Worm (Caenorhabditis elegans): ENCODE data around the gene rnh-1.0.
A peak's percentile ranks its signal among the peaks of the same experiment; 100 is the strongest.

Gene rnh-1.0

ce11 chrII:5027952-5028351 lies 32.8 kb downstream of the rnh-1.0 start:
- TF ChIP-seq unc-62 (GFP tag; optimal IDR thresholded peaks at IDR 0.05 in 1 of 2) (peak in 1 of 2 experiments; percentile 99), unc-62 (tag; optimal IDR thresholded peaks at IDR 0.05) (no peak), dve-1 (tag; optimal IDR thresholded peaks at IDR 0.05; ENCODE audit: insufficient read depth) (no peak)

DNA sequence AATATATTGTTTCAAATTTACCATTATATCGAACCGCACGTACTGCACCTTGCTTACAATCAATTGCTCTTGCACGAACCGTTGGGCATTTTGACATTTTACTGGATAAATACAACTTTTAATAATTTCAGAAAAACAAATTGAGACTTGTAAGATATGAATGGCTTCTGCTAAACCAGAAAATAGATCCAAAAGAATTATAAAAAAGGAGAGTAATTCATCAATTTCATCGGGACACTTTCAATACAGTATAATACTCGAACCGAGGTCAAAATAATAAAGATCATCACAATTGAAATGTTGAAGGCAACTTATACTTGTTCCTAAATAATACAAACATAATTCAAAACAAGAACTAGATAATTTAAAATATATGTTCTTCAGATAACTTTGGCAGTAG lies 36.5 kb downstream of the rnh-1.0 start, which contains the start of gene wdr-83:
TSS of gene wdr-83 (minus strand) at position 101 of the 400 bp plus-strand sequence.
- TF ChIP-seq unc-39 (tag; optimal IDR thresholded peaks at IDR 0.05), result no peak
- TF ChIP-seq php-3 (GFP tag; IDR thresholded peaks at IDR 0.05), result no peak

- TF ChIP-seq skn-1 (tag; optimal IDR thresholded peaks at IDR 0.05) (no peak), egl-43 (GFP tag; IDR thresholded peaks at IDR 0.05) (peak; percentile 94), daf-19 (GFP tag; conservative IDR thresholded peaks at IDR 0.05) (peak; percentile 75; the same call in 1 of the 2 replicates), ceh-28 (tag; optimal IDR thresholded peaks at IDR 0.05) (no peak), set-16 (GFP tag; IDR thresholded peaks at IDR 0.05) (peak; percentile 48; the same call in 1 of the 2 replicates), D1046.2 (GFP tag; IDR thresholded peaks at IDR 0.05) (peak; percentile 78), ces-1 (GFP tag; optimal IDR thresholded peaks at IDR 0.05) (no peak), tra-1 (GFP tag; IDR thresholded peaks at IDR 0.05) (peak; percentile 82), unc-130 (GFP tag; optimal IDR thresholded peaks at IDR 0.05) (peak; percentile 72), lin-29 (GFP tag; IDR thresholded peaks at IDR 0.05) (no peak), mxl-3 (GFP tag; optimal IDR thresholded peaks at IDR 0.05) (peak; percentile 59), spr-3 (GFP tag; optimal IDR thresholded peaks at IDR 0.05) (peak; percentile 31), rbr-2 (tag; optimal IDR thresholded peaks at IDR 0.05) (peak; percentile 46), Y105C5A.15 (GFP tag; IDR thresholded peaks at IDR 0.05) (peak; percentile 86; the same call in 1 of the 2 replicates), zfp-3 (GFP tag; conservative IDR thresholded peaks at IDR 0.05) (peak; percentile 79; the same call in 1 of the 2 replicates), fkh-10 (GFP tag; optimal IDR thresholded peaks at IDR 0.05) (no peak), unc-62 (GFP tag; optimal IDR thresholded peaks at IDR 0.05 in 1 of 2) (peak in 1 of 2 experiments; percentile 80), unc-62 (tag; optimal IDR thresholded peaks at IDR 0.05) (no peak), nhr-42 (GFP tag; IDR thresholded peaks at IDR 0.05) (peak; percentile 87), lin-13 (GFP tag; optimal IDR thresholded peaks at IDR 0.05) (peak; percentile 60), Y48G9A.11 (GFP tag; IDR thresholded peaks at IDR 0.05) (peak; percentile 76), nhr-237 (tag; optimal IDR thresholded peaks at IDR 0.05) (no peak), lin-39 (tag; optimal IDR thresholded peaks at IDR 0.05) (no peak), nhr-41 (GFP tag; IDR thresholded peaks at IDR 0.05) (peak; percentile 81), gei-8 (GFP tag; optimal IDR thresholded peaks at IDR 0.05) (peak; percentile 68), nhr-28 (tag; optimal IDR thresholded peaks at IDR 0.05) (peak; percentile 34), lir-3 (tag; optimal IDR thresholded peaks at IDR 0.05) (peak; percentile 15), nhr-76 (tag; optimal IDR thresholded peaks at IDR 0.05) (no peak), pqm-1 (tag; optimal IDR thresholded peaks at IDR 0.05) (no peak), F49E8.2 (tag; optimal IDR thresholded peaks at IDR 0.05; ENCODE audit: borderline replicate concordance) (peak; percentile 69), nhr-25 (tag; optimal IDR thresholded peaks at IDR 0.05; ENCODE audit: borderline replicate concordance, insufficient read depth) (peak; percentile 70), madf-9 (GFP tag; conservative IDR thresholded peaks at IDR 0.05) (peak; percentile 74), F26F4.8 (GFP tag; conservative IDR thresholded peaks at IDR 0.05) (peak; percentile 72; the same call in 1 of the 2 replicates), aly-2 (tag; optimal IDR thresholded peaks at IDR 0.05) (no peak), hlh-30 (tag; optimal IDR thresholded peaks at IDR 0.05; ENCODE audit: insufficient read depth) (peak; percentile 29), zip-11 (GFP tag; IDR thresholded peaks at IDR 0.05) (peak; percentile 69; the same call in 1 of the 2 replicates), dmd-9 (GFP tag; IDR thresholded peaks at IDR 0.05) (peak; percentile 78), zip-2 (tag; optimal IDR thresholded peaks at IDR 0.05) (peak; percentile 55), ceh-62 (tag; optimal IDR thresholded peaks at IDR 0.05) (no peak), ceh-20 (GFP tag; IDR thresholded peaks at IDR 0.05) (peak; percentile 70), lin-38 (GFP tag; IDR thresholded peaks at IDR 0.05) (peak; percentile 84), mdl-1 (tag; optimal IDR thresholded peaks at IDR 0.05) (peak in 1 of 2 experiments; percentile 25), arid-1 (GFP tag; conservative IDR thresholded peaks at IDR 0.05) (peak; percentile 84)
Measured at ce11 chrII:5032669-5033068, 37.5 kb downstream of the rnh-1.0 start.
